Fruit fly (Drosophila melanogaster) whole organism, embryonic: Measurements from ENCODE around the gene Tfb5.

ENCODE experiments used
- Adf1 ChIP-seq: fragments of 200-800 bp; sonication (Bioruptor generic); IDR thresholded peaks from 2 replicates; pipeline ENCODE4 v1.3.6; 2022; ENCODE audit warnings: missing biosample characterization, missing genetic modification characterization
- CG10274 ChIP-seq: fragments of 200-800 bp; sonication (Bioruptor generic); optimal IDR thresholded peaks from 3 replicates; lab custom pipeline; 2017; ENCODE audit warnings: missing biosample characterization, mild to moderate bottlenecking, missing genetic modification characterization
- CG10321 ChIP-seq: fragments of 200-800 bp; sonication (Bioruptor generic); IDR thresholded peaks from 2 replicates; pipeline ENCODE4 v1.3.6; 2022; ENCODE audit warnings: missing biosample characterization, missing genetic modification characterization
- CG10366 ChIP-seq: fragments of 200-800 bp; sonication (Bioruptor generic); IDR thresholded peaks from 2 replicates; pipeline ENCODE4 v1.3.6; 2022; ENCODE audit warnings: missing biosample characterization, missing genetic modification characterization
- CG10543 ChIP-seq: fragments of 200-800 bp; sonication (Bioruptor generic); optimal IDR thresholded peaks from 3 replicates; lab custom pipeline; 2017; ENCODE audit warnings: missing biosample characterization, mild to moderate bottlenecking, missing genetic modification characterization, moderate library complexity
- CG10565 ChIP-seq: fragments of 200-800 bp; sonication (Bioruptor generic); optimal IDR thresholded peaks from 3 replicates; lab custom pipeline; 2016; ENCODE audit warnings: missing biosample characterization, mild to moderate bottlenecking, missing genetic modification characterization
- CG11093 ChIP-seq: fragments of 200-800 bp; sonication (Bioruptor generic); IDR thresholded peaks from 3 replicates; pipeline ENCODE4 v1.3.6; 2022; ENCODE audit warnings: missing biosample characterization, missing genetic modification characterization
- CG13424 ChIP-seq: fragments of 200-800 bp; sonication (Bioruptor generic); optimal IDR thresholded peaks from 2 replicates; lab custom pipeline; 2019; ENCODE audit warnings: missing biosample characterization, mild to moderate bottlenecking, missing genetic modification characterization, moderate library complexity
- CG14014 ChIP-seq: fragments of 200-800 bp; sonication (Bioruptor generic); IDR thresholded peaks from 2 replicates; pipeline ENCODE4 v1.3.6; 2022; ENCODE audit warnings: missing biosample characterization, missing genetic modification characterization
- CG17361 ChIP-seq: fragments of 200-800 bp; sonication (Bioruptor generic); IDR thresholded peaks from 3 replicates; pipeline ENCODE4 v1.3.6; 2022; ENCODE audit warnings: missing biosample characterization, missing genetic modification characterization
- CG1792 ChIP-seq: fragments of 200-800 bp; sonication (Bioruptor generic); optimal IDR thresholded peaks from 2 replicates; lab custom pipeline; 2016; ENCODE audit warnings: missing biosample characterization, missing genetic modification characterization
- CG2889 ChIP-seq: fragments of 200-800 bp; sonication (Bioruptor generic); IDR thresholded peaks from 3 replicates; pipeline ENCODE4 v1.3.6; 2022; ENCODE audit warnings: missing biosample characterization, missing genetic modification characterization
- CG32767 ChIP-seq: fragments of 200-800 bp; sonication (Bioruptor generic); IDR thresholded peaks from 2 replicates; pipeline ENCODE4 v1.3.6; 2022; ENCODE audit warnings: missing biosample characterization, missing genetic modification characterization
- CG3726 ChIP-seq: fragments of 200-800 bp; sonication (Bioruptor generic); IDR thresholded peaks from 3 replicates; pipeline ENCODE4, ENCODE4 v1.3.6; 2022; ENCODE audit warnings: missing biosample characterization, missing genetic modification characterization
- CG4707 ChIP-seq: fragments of 200-800 bp; sonication (Bioruptor generic); optimal IDR thresholded peaks from 2 replicates; lab custom pipeline; 2018; ENCODE audit warnings: missing biosample characterization, mild to moderate bottlenecking, missing genetic modification characterization, moderate library complexity
- CG6272 ChIP-seq: fragments of 200-800 bp; sonication (Bioruptor generic); IDR thresholded peaks from 2 replicates; pipeline ENCODE4 v1.3.6; 2022; ENCODE audit warnings: missing biosample characterization, missing genetic modification characterization
- CG6791 ChIP-seq: fragments of 200-800 bp; sonication (Bioruptor generic); IDR thresholded peaks from 3 replicates; pipeline ENCODE4 v1.3.6; 2022; ENCODE audit warnings: missing biosample characterization, missing genetic modification characterization; ENCODE audit not compliant: partially characterized antibody
- CG7786 ChIP-seq: fragments of 200-800 bp; sonication (Bioruptor generic); optimal IDR thresholded peaks from 2 replicates; lab custom pipeline; 2016; ENCODE audit warnings: missing biosample characterization, missing genetic modification characterization
- CG8281 ChIP-seq: fragments of 200-800 bp; sonication (Bioruptor generic); optimal IDR thresholded peaks from 2 replicates; lab custom pipeline; 2018; ENCODE audit warnings: missing biosample characterization, mild to moderate bottlenecking, missing genetic modification characterization, moderate library complexity
- CG9797 ChIP-seq: fragments of 200-800 bp; sonication (Bioruptor generic); optimal IDR thresholded peaks from 3 replicates; lab custom pipeline; 2018; ENCODE audit warnings: missing biosample characterization, mild to moderate bottlenecking, missing genetic modification characterization
- CTCF ChIP-seq: fragments of 200-800 bp; sonication (Bioruptor generic); optimal IDR thresholded peaks from 2 replicates; lab custom pipeline; 2017; ENCODE audit warnings: missing biosample characterization, mild to moderate bottlenecking, missing genetic modification characterization, moderate library complexity
- Dip3 ChIP-seq: fragments of 200-800 bp; sonication (Bioruptor generic); optimal IDR thresholded peaks from 3 replicates; lab custom pipeline; 2016; ENCODE audit warnings: missing biosample characterization, missing genetic modification characterization
- Doc2 ChIP-seq: fragments of 200-800 bp; sonication (Bioruptor generic); IDR thresholded peaks from 2 replicates; pipeline ENCODE4 v1.3.6; 2022; ENCODE audit warnings: missing biosample characterization, missing genetic modification characterization
- Dref ChIP-seq: fragments of 200-800 bp; sonication (Bioruptor generic); IDR thresholded peaks from 2 replicates; pipeline ENCODE4 v1.3.6; 2022; ENCODE audit warnings: missing biosample characterization, missing genetic modification characterization
- Gug ChIP-seq: fragments of 200-800 bp; sonication (Bioruptor generic); IDR thresholded peaks from 4 replicates; pipeline ENCODE4 v1.3.6; 2022; ENCODE audit warnings: missing biosample characterization, missing genetic modification characterization
- H2.0 ChIP-seq: fragments of 200-800 bp; sonication (Bioruptor generic); IDR thresholded peaks from 2 replicates; pipeline ENCODE4 v1.3.6; 2022; ENCODE audit warnings: missing biosample characterization, missing genetic modification characterization
- HLH54F ChIP-seq: fragments of 200-800 bp; sonication (Bioruptor generic); optimal IDR thresholded peaks from 3 replicates; lab custom pipeline; 2016; ENCODE audit warnings: missing biosample characterization, missing genetic modification characterization
- HLHmδ ChIP-seq: fragments of 200-800 bp; sonication (Bioruptor generic); optimal IDR thresholded peaks from 2 replicates; lab custom pipeline; 2018; ENCODE audit warnings: missing biosample characterization, mild to moderate bottlenecking, missing genetic modification characterization, moderate library complexity
- HmgZ ChIP-seq: fragments of 200-800 bp; sonication (Bioruptor generic); optimal IDR thresholded peaks from 2 replicates; lab custom pipeline; 2018; ENCODE audit warnings: missing biosample characterization, mild to moderate bottlenecking, missing genetic modification characterization
- Hr3 ChIP-seq: fragments of 200-800 bp; sonication (Bioruptor generic); optimal IDR thresholded peaks from 3 replicates; lab custom pipeline; 2016; ENCODE audit warnings: missing biosample characterization, missing genetic modification characterization
- Lhr ChIP-seq: fragments of 200-800 bp; sonication (Bioruptor generic); optimal IDR thresholded peaks from 3 replicates; lab custom pipeline; 2017; ENCODE audit warnings: mild to moderate bottlenecking, missing biosample characterization, missing genetic modification reagents, missing genetic modification characterization
- Mad ChIP-seq: fragments of 200-800 bp; sonication (Bioruptor generic); optimal IDR thresholded peaks from 2 replicates; lab custom pipeline; 2016; ENCODE audit warnings: missing biosample characterization, missing genetic modification characterization
- NK7.1 ChIP-seq: fragments of 200-800 bp; sonication (Bioruptor generic); optimal IDR thresholded peaks from 3 replicates; lab custom pipeline; 2016; ENCODE audit warnings: missing biosample characterization, missing genetic modification characterization
- Neu2 ChIP-seq: fragments of 200-800 bp; sonication (Bioruptor generic); optimal IDR thresholded peaks from 3 replicates; lab custom pipeline; 2016; ENCODE audit warnings: missing biosample characterization, missing genetic modification characterization, borderline replicate concordance
- ab ChIP-seq: fragments of 200-800 bp; sonication (Bioruptor generic); optimal IDR thresholded peaks from 2 replicates; lab custom pipeline; 2016; ENCODE audit warnings: missing biosample characterization, missing genetic modification characterization
- caup ChIP-seq: fragments of 200-800 bp; sonication (Bioruptor generic); optimal IDR thresholded peaks from 3 replicates; lab custom pipeline; 2017; ENCODE audit warnings: missing biosample characterization, mild to moderate bottlenecking, missing genetic modification characterization, moderate library complexity; ENCODE audit not compliant: severe bottlenecking
- crc ChIP-seq: fragments of 200-800 bp; sonication (Bioruptor generic); optimal IDR thresholded peaks from 2 replicates; lab custom pipeline; 2016; ENCODE audit warnings: missing biosample characterization, missing genetic modification characterization
- danr ChIP-seq: fragments of 200-800 bp; sonication (Bioruptor generic); IDR thresholded peaks from 2 replicates; pipeline ENCODE4 v1.3.6; 2022; ENCODE audit warnings: missing biosample characterization, missing genetic modification characterization
- dm ChIP-seq: fragments of 200-800 bp; sonication (Bioruptor generic); optimal IDR thresholded peaks from 3 replicates; lab custom pipeline; 2016; ENCODE audit warnings: missing biosample characterization, missing genetic modification characterization
- dpn ChIP-seq, 2 experiments: fragments of 200-800 bp; sonication (Bioruptor generic); optimal IDR thresholded peaks; 3 replicates each; lab custom pipeline; 2016; ENCODE audit warnings: missing biosample characterization in 2 of 2, missing genetic modification characterization in 2 of 2
- fd96Cb ChIP-seq: fragments of 200-800 bp; sonication (Bioruptor generic); optimal IDR thresholded peaks from 2 replicates; lab custom pipeline; 2018; ENCODE audit warnings: missing biosample characterization, mild to moderate bottlenecking, missing genetic modification characterization, moderate library complexity
- gce ChIP-seq: fragments of 200-800 bp; sonication (Bioruptor generic); IDR thresholded peaks from 3 replicates; pipeline ENCODE4 v1.3.6; 2022; ENCODE audit warnings: missing biosample characterization, missing genetic modification characterization
- grn ChIP-seq: fragments of 200-800 bp; sonication (Bioruptor generic); optimal IDR thresholded peaks from 3 replicates; lab custom pipeline; 2017; ENCODE audit warnings: missing biosample characterization, missing genetic modification characterization
- gro ChIP-seq: fragments of 200-800 bp; sonication (Bioruptor generic); optimal IDR thresholded peaks from 2 replicates; lab custom pipeline; 2016; ENCODE audit warnings: missing biosample characterization, missing genetic modification characterization
- h ChIP-seq: fragments of >200 bp; optimal IDR thresholded peaks from 2 replicates; lab custom pipeline; 2017
- peb ChIP-seq: fragments of 200-800 bp; sonication (Bioruptor generic); IDR thresholded peaks from 2 replicates; pipeline ENCODE4 v1.3.6; 2022; ENCODE audit warnings: missing biosample characterization, missing genetic modification characterization
- pfk ChIP-seq: fragments of 200-800 bp; sonication (Bioruptor generic); optimal IDR thresholded peaks from 2 replicates; lab custom pipeline; 2018; ENCODE audit warnings: missing biosample characterization, mild to moderate bottlenecking, missing genetic modification characterization, moderate library complexity
- psq ChIP-seq: fragments of 200-800 bp; sonication (Bioruptor generic); optimal IDR thresholded peaks from 2 replicates; lab custom pipeline; 2017; ENCODE audit warnings: missing biosample characterization, missing genetic modification characterization
- scrt ChIP-seq: fragments of 200-800 bp; sonication (Bioruptor generic); optimal IDR thresholded peaks from 2 replicates; lab custom pipeline; 2018; ENCODE audit warnings: missing biosample characterization, mild to moderate bottlenecking, missing genetic modification characterization, moderate library complexity
- sob ChIP-seq: fragments of 200-800 bp; sonication (Bioruptor generic); IDR thresholded peaks from 2 replicates; pipeline ENCODE4 v1.3.6; 2022; ENCODE audit warnings: missing biosample characterization, missing genetic modification characterization
- sqz ChIP-seq: fragments of 200-800 bp; sonication (Bioruptor generic); optimal IDR thresholded peaks from 3 replicates; lab custom pipeline; 2018; ENCODE audit warnings: missing biosample characterization, mild to moderate bottlenecking, missing genetic modification characterization
- tgo ChIP-seq: fragments of 200-800 bp; sonication (Bioruptor generic); IDR thresholded peaks from 3 replicates; pipeline ENCODE4 v1.3.6; 2022; ENCODE audit warnings: missing biosample characterization, missing genetic modification characterization
- wdn ChIP-seq: fragments of 200-800 bp; sonication (Bioruptor generic); IDR thresholded peaks from 2 replicates; pipeline ENCODE4 v1.3.6; 2022; ENCODE audit warnings: missing biosample characterization, missing genetic modification characterization
- zfh1 ChIP-seq: fragments of 200-800 bp; sonication (Bioruptor generic); IDR thresholded peaks from 3 replicates; pipeline ENCODE4 v1.3.6; 2022; ENCODE audit warnings: missing biosample characterization, missing genetic modification characterization

The Tfb5 gene

DNA sequence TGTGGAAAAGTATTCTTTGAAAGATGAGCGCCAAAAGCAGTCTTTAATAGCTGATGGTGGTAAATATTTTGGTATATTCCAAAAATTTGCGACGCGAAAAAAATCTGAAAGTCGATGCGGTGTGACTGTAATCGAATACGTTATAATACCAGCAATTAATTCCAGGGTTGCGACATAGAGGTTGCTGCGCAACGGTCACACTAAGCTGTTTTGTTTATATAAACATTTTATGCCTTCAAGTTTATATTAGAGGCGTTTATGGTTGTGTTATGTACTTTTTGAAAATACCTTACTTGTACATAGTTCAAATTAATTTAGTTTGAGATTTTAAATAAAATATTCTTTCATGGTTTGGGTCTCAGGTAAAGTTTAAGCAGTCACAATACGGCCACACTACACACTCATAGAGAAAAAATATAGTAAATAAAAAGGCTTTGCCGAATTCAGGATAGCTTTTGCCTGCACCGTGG lies 39.3 kb downstream of the Tfb5 start, which contains the start of gene CG14043 (continued):
- TF ChIP-seq pfk (GFP tag; lab: Kevin White, UChicago) (no peak), CG10543 (GFP tag; lab: Kevin White, UChicago) (no peak), Gug (no peak), h (lab: Kevin White, UChicago) (no peak), dm (GFP tag; lab: Kevin White, UChicago) (peak; percentile 35), CG2889 (GFP tag; lab: Robert Waterston, UW) (no peak), HLHmδ (GFP tag; lab: Kevin White, UChicago) (no peak), peb (GFP tag; lab: Robert Waterston, UW) (no peak), H2.0 (GFP tag; lab: Robert Waterston, UW) (no peak), Adf1 (GFP tag; lab: Robert Waterston, UW) (no peak), HLH54F (GFP tag; lab: Kevin White, UChicago) (no peak), sqz (no peak), Neu2 (GFP tag; lab: Kevin White, UChicago) (peak; percentile 4), Hr3 (GFP tag; lab: Kevin White, UChicago) (peak; percentile 3), NK7.1 (GFP tag; lab: Kevin White, UChicago) (no peak), crc (GFP tag; lab: Kevin White, UChicago) (no peak), CG4707 (GFP tag; lab: Kevin White, UChicago) (no peak), Dip3 (GFP tag; lab: Kevin White, UChicago) (peak; percentile 32), CG32767 (GFP tag; lab: Robert Waterston, UW) (no peak), CG6272 (GFP tag; lab: Robert Waterston, UW) (no peak), CG1792 (no peak), grn (GFP tag; lab: Kevin White, UChicago) (no peak), Lhr (peak; percentile 85), HmgZ (tag; lab: Kevin White, UChicago) (peak; percentile 50), Dref (GFP tag; lab: Robert Waterston, UW) (peak; percentile 36; the same call in 1 of the 2 replicates), CG17361 (peak; percentile 8; the same call in 1 of the 3 replicates), zfh1 (GFP tag; lab: Robert Waterston, UW) (no peak), scrt (GFP tag; lab: Kevin White, UChicago) (no peak), CG9797 (peak; percentile 99), gce (GFP tag; lab: Robert Waterston, UW) (no peak), danr (no peak), CG14014 (GFP tag; lab: Robert Waterston, UW) (no peak), caup (GFP tag; lab: Kevin White, UChicago) (no peak), CG10321 (GFP tag; lab: Robert Waterston, UW) (no peak), CG10274 (no peak), fd96Cb (no peak), tgo (GFP tag; lab: Robert Waterston, UW) (no peak), CTCF (GFP tag; lab: Kevin White, UChicago) (peak; percentile 17), CG10565 (GFP tag; lab: Kevin White, UChicago) (no peak), CG11093 (GFP tag; lab: Robert Waterston, UW) (no peak), sob (GFP tag; lab: Robert Waterston, UW) (0 out of 2 replicates have a peak, but pooled peaks have one; percentile 9), ab (no peak), CG8281 (tag; lab: Kevin White, UChicago) (no peak), CG7786 (GFP tag; lab: Kevin White, UChicago) (peak; percentile 40), wdn (GFP tag; lab: Robert Waterston, UW) (no peak), CG10366 (GFP tag; lab: Robert Waterston, UW) (no peak), CG6791 (GFP tag; lab: Robert Waterston, UW) (no peak), gro (peak; percentile 4), CG13424 (peak; percentile 42), Mad (GFP tag; lab: Kevin White, UChicago) (no peak), Doc2 (GFP tag; lab: Robert Waterston, UW) (no peak), psq (GFP tag; lab: Kevin White, UChicago) (no peak), dpn (GFP tag; optimal IDR thresholded peaks at IDR 0.05; lab: Kevin White, UChicago) (peak in 1 of 2 experiments; percentile 38), CG3726 (GFP tag; lab: Robert Waterston, UW) (no peak)
